Fruit fly (Drosophila melanogaster): ENCODE results near the gene Gr93a.

- TF ChIP-seq br (GFP tag; optimal IDR thresholded peaks at IDR 0.05): no peak
- no peak for TF ChIP-seq psq (GFP tag; optimal IDR thresholded peaks at IDR 0.05)
- no peak for TF ChIP-seq CG9705 (GFP tag; optimal IDR thresholded peaks at IDR 0.05)
- no peak for TF ChIP-seq CG32264 (GFP tag; optimal IDR thresholded peaks at IDR 0.05)
- TF ChIP-seq Dfd (GFP tag; optimal IDR thresholded peaks at IDR 0.05): no peak
- TF ChIP-seq pan (optimal IDR thresholded peaks at IDR 0.05): no peak
- no peak for TF ChIP-seq Hr78 (GFP tag; optimal IDR thresholded peaks at IDR 0.05)
- no peak for TF ChIP-seq CrebA (GFP tag; optimal IDR thresholded peaks at IDR 0.05; ENCODE audit: borderline replicate concordance)
- no peak for TF ChIP-seq rgr (GFP tag; optimal IDR thresholded peaks at IDR 0.05)
- TF ChIP-seq Vsx2 (GFP tag; optimal IDR thresholded peaks at IDR 0.05; ENCODE audit: partially characterized antibody): no peak
Observed at dm6 chr3R:21832203-21832602, at the start of gene Gr93a.
